Fruit fly (Drosophila melanogaster): Measurements from ENCODE around the gene eIF3f1.

Gene eIF3f1

dm6 chr3R:4731828-4732657, 18.1 kb upstream of the eIF3f1 start, which contains the start of gene Nep2 (continued):
- TF ChIP-seq CG7963 (GFP tag; IDR thresholded peaks at IDR 0.05; ENCODE audit: partially characterized antibody) (peak; percentile 78), lola (GFP tag; optimal IDR thresholded peaks at IDR 0.05) (peak in 1 of 3 experiments; percentile 45), CG14860 (GFP tag; IDR thresholded peaks at IDR 0.05; ENCODE audit: partially characterized antibody) (peak; percentile 76), prd (optimal IDR thresholded peaks at IDR 0.05) (no peak), prd (GFP tag; IDR thresholded peaks at IDR 0.05) (no peak), CG7786 (GFP tag; optimal IDR thresholded peaks at IDR 0.05) (peak; percentile 35), dpn (GFP tag; optimal IDR thresholded peaks at IDR 0.05) (peak in 1 of 2 experiments; percentile 15), stwl (tag; optimal IDR thresholded peaks at IDR 0.05) (peak; percentile 70), gem (tag; optimal IDR thresholded peaks at IDR 0.05) (peak; percentile 43), phol (tag; optimal IDR thresholded peaks at IDR 0.05) (peak; percentile 34), CG6854 (GFP tag; optimal IDR thresholded peaks at IDR 0.05) (peak; percentile 36), ro (GFP tag; IDR thresholded peaks at IDR 0.05) (no peak), CG9727 (GFP tag; optimal IDR thresholded peaks at IDR 0.05) (peak; percentile 58), wor (GFP tag; IDR thresholded peaks at IDR 0.05) (no peak), Sox100B (GFP tag; optimal IDR thresholded peaks at IDR 0.05) (peak; percentile 65), CG14710 (tag; optimal IDR thresholded peaks at IDR 0.05) (peak; percentile 25), CG30020 (tag; optimal IDR thresholded peaks at IDR 0.05) (peak; percentile 5), CG16815 (GFP tag; optimal IDR thresholded peaks at IDR 0.05) (peak; percentile 17), Med (GFP tag) (peak; percentile 47), CG2116 (GFP tag; optimal IDR thresholded peaks at IDR 0.05) (peak; percentile 27), Opbp (GFP tag; IDR thresholded peaks at IDR 0.05; ENCODE audit: partially characterized antibody) (peak; percentile 56; the same call in 2 of the 3 replicates), odd (GFP tag; optimal IDR thresholded peaks at IDR 0.05) (peak; percentile 16), bbx (GFP tag; IDR thresholded peaks at IDR 0.05; ENCODE audit: partially characterized antibody) (peak; percentile 78), CG5180 (GFP tag; optimal IDR thresholded peaks at IDR 0.05) (no peak), CG6791 (GFP tag; IDR thresholded peaks at IDR 0.05; ENCODE audit: partially characterized antibody) (peak; percentile 92), CG10209 (GFP tag; optimal IDR thresholded peaks at IDR 0.05) (peak; percentile 33), CG2678 (tag; optimal IDR thresholded peaks at IDR 0.05) (peak; percentile 60), ato (GFP tag; IDR thresholded peaks at IDR 0.05; ENCODE audit: partially characterized antibody) (peak; percentile 70; the same call in 1 of the 2 replicates), CG3847 (GFP tag; IDR thresholded peaks at IDR 0.05) (no peak), H15 (GFP tag; IDR thresholded peaks at IDR 0.05) (no peak), Usf (GFP tag; optimal IDR thresholded peaks at IDR 0.05) (peak; percentile 50), nerfin-2 (GFP tag; IDR thresholded peaks at IDR 0.05; ENCODE audit: partially characterized antibody) (peak; percentile 61), CG9797 (GFP tag; optimal IDR thresholded peaks at IDR 0.05) (peak; percentile 28), Chrac-16 (GFP tag; optimal IDR thresholded peaks at IDR 0.05) (peak; percentile 18)

- TF ChIP-seq Sin3A (optimal IDR thresholded peaks at IDR 0.05) (no peak), CG18599 (GFP tag; optimal IDR thresholded peaks at IDR 0.05) (no peak), ro (GFP tag; IDR thresholded peaks at IDR 0.05) (no peak), abd-A (tag; optimal IDR thresholded peaks at IDR 0.05) (no peak), grau (tag; optimal IDR thresholded peaks at IDR 0.05) (peak; percentile 69), CG2678 (tag; optimal IDR thresholded peaks at IDR 0.05) (peak; percentile 11), CG12769 (tag; optimal IDR thresholded peaks at IDR 0.05) (no peak), scrt (GFP tag; optimal IDR thresholded peaks at IDR 0.05) (no peak), CG2120 (GFP tag; optimal IDR thresholded peaks at IDR 0.05) (no peak), lilli (GFP tag; optimal IDR thresholded peaks at IDR 0.05) (no peak), lmd (GFP tag; IDR thresholded peaks at IDR 0.05) (no peak), wek (GFP tag; optimal IDR thresholded peaks at IDR 0.05) (no peak), row (GFP tag; IDR thresholded peaks at IDR 0.05) (peak; percentile 32; the same call in 2 of the 3 replicates), oc (tag; optimal IDR thresholded peaks at IDR 0.05) (peak; percentile 41), Ets97D (GFP tag; optimal IDR thresholded peaks at IDR 0.05) (no peak), ken (GFP tag; IDR thresholded peaks at IDR 0.05) (0 out of 3 replicates have a peak, but pooled peaks have one; percentile 8), E2f2 (GFP tag; IDR thresholded peaks at IDR 0.05) (no peak), lola (GFP tag; optimal IDR thresholded peaks at IDR 0.05) (no peak)
Observed at dm6 chr3R:4731006-4731405, 17.0 kb upstream of the eIF3f1 start.

Data from whole organism, embryonic.